Fruit fly (Drosophila melanogaster): ENCODE measurements around the gene CG42500.

DNA sequence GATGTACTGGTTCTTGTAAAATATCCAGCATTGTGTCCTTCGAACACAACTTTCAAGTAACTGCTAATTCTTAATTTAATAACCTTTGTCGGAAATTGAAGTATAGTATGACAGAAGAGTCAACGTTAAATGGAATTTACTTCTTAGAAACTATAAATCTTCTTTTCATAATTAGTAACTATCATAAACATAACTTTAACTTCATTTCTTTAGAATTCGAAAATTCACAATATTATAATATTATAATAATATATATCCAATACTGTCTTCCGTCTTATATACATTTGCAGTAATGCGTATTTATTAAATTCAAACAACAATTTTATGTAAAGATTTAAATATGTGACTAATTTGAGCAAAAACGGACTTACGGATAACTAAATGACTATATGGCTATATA is 1.3 kb upstream of the CG42500 start, which contains the start of gene Recs1:
- TF ChIP-seq Snoo (tag; optimal IDR thresholded peaks at IDR 0.05) = no peak
- no peak for TF ChIP-seq EcR (GFP tag; optimal IDR thresholded peaks at IDR 0.05)
- no peak for TF ChIP-seq CG10348 (GFP tag; IDR thresholded peaks at IDR 0.05)
- TF ChIP-seq CG4496 (GFP tag; IDR thresholded peaks at IDR 0.05) = no peak
- TF ChIP-seq Ets98B (GFP tag; IDR thresholded peaks at IDR 0.05) = no peak
- no peak for TF ChIP-seq CG8159 (tag; optimal IDR thresholded peaks at IDR 0.05)
- no peak for TF ChIP-seq rn (GFP tag; IDR thresholded peaks at IDR 0.05)
- TF ChIP-seq CG8301 (tag; optimal IDR thresholded peaks at IDR 0.05) = no peak
- TF ChIP-seq fd96Ca (GFP tag; IDR thresholded peaks at IDR 0.05) = no peak
- no peak for TF ChIP-seq Pif1A (GFP tag; optimal IDR thresholded peaks at IDR 0.05)
- TF ChIP-seq CG14655 (GFP tag; optimal IDR thresholded peaks at IDR 0.05) = no peak
- no peak for TF ChIP-seq gl (tag; optimal IDR thresholded peaks at IDR 0.05)
